Worm (Caenorhabditis elegans): ENCODE measurements around the gene hpo-38.

The hpo-38 gene

DNA sequence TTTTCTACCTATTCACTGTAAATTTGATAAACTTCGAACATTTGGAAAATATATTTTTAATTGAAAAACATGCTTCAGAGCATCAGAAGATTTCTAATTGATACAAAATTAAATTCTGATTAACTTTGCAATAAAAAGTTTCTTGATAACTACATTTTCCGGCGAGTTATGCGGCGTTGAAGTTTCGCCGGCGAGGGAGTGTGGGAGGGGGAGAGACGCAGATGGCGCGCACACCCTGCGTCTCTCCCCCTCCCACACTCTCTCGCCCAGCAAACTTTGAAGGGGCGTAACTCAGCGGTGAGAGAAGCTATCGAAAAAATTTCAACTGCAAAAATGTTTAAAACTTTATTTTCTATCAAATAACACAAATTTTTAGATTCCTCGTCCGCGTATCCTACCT, 7.7 kb upstream of the hpo-38 start:
- TF ChIP-seq unc-62 (GFP tag; optimal IDR thresholded peaks at IDR 0.05), result no peak

DNA sequence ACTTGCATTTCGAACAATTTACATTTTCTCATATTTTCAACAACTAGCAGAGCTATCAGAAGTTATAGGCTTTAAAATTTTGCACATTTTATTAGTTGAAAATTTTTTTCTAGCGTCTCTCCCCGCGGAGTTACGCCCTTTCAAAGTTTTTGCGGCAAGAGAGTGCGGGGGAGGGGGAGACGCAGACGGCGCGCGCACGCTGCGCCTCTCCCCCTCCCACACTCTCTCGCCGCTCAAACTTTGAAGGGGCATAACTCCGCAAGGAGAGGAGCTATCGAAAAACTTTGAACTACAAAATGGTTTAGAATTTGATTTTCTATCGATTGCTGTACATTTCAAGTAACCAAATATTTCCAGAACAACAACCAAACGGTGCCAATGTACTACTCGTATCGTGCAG, 3.2 kb upstream of the hpo-38 start:
- TF ChIP-seq unc-62 (GFP tag; optimal IDR thresholded peaks at IDR 0.05), result no peak

DNA sequence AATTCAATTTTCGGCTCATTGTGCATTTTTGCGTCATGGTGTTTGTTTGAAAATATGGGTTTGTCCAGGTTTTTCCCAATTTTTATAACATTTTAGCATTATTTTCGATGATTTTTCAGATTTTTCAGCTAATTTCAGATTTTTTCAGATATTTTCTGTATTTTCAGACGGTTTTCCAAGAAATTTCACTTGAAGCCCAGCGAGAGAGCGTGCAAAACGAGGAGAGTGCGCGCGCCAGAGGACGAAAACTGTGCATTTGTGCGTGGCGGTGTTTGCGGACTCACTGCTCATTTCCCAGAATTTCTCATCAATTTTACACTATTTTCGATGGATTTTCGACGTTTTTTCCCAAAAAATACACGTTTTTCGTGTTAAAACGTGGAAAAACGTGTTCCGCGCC, 4.9 kb downstream of the hpo-38 start:
- no peak for TF ChIP-seq unc-62 (GFP tag; optimal IDR thresholded peaks at IDR 0.05)

DNA sequence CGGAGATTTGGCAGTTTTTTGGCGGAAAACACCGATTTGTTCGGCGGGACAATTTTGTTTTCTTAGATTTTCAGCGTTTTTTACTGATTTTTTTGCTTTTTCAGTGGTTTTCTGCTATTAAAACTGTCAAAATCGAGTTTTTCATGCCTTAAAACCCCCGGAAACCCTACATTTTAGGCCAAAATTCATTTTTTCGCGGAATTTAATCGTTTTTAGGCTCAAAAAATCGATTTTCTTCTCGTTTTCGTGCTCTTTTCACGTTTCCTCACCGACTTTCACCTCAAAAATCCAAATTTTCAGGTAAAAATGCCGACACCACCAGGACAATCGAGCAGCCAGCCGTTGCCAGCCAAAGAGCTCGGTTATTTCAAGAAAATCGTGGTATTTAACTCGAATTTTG, 5.3 kb downstream of the hpo-38 start, which contains the start of gene hpo-29:
TSS of gene hpo-29 (plus strand) at position 301 of the 400 bp plus-strand sequence.
- no peak for TF ChIP-seq unc-62 (GFP tag; optimal IDR thresholded peaks at IDR 0.05)

DNA sequence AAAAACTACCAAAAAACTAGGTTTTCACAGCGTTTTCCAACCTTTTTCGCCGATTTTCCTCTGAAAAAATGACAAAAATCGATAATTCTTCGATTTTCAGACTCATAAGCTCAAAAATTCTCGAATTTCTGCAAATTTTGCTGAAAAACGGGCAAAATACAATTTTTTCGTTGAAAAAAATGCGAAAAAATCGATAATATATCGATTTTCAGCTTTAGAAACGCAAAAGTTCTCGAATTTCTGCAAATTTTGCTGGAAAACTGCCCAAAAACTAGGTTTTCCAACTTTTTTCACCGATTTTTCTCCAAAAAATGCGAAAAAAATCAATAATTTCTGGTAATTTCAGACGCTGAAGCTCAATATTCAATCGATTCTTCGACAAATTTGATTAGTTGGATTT, 21.2 kb downstream of the hpo-38 start:
- no peak for TF ChIP-seq unc-62 (GFP tag; optimal IDR thresholded peaks at IDR 0.05)

DNA sequence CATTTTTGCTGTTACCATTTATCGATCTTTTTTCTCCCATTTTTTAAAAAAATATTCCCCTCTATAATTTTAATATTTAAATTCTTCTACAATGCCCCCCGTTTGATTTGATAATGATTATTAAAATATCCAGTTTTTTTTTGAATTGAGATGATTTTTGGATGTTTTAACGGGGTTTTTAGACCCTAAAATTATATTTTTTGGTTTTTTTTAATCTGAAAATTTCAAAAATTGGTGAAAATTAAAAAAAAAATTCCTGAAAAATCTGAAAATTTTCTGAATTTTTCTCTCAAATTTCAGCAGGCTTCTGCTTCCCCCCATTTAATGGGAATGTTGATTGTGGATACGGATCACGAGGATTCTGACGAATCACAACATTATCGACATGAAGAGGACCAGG, 24.0 kb downstream of the hpo-38 start, which contains the start of gene Y50D7A.3:
TSS of gene Y50D7A.3 (plus strand) at position 301 of the 400 bp plus-strand sequence.
- no peak for TF ChIP-seq unc-62 (GFP tag; optimal IDR thresholded peaks at IDR 0.05)

DNA sequence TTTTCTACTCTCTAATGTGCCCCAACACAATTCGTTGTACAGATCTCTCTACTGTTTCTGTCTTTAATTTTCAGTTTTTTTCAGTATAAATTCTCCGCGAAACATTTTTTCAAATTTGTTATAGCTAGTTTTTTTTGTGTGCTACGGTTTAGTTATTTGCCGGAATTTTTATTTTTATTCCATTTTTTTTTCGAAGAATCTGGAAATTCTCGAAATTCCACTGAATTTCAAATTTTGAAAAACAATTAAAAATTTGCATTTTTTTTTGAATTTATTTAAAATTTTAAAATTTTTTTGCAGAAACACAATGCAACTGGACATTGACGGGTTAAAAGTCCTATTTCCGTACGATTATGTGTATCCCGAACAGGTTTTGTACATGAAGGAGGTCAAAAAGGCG, 34.6 kb downstream of the hpo-38 start, which contains the start of gene xpd-1:
TSS of gene xpd-1 (plus strand) at position 301 of the 400 bp plus-strand sequence.
- no peak for TF ChIP-seq unc-62 (GFP tag; optimal IDR thresholded peaks at IDR 0.05)

DNA sequence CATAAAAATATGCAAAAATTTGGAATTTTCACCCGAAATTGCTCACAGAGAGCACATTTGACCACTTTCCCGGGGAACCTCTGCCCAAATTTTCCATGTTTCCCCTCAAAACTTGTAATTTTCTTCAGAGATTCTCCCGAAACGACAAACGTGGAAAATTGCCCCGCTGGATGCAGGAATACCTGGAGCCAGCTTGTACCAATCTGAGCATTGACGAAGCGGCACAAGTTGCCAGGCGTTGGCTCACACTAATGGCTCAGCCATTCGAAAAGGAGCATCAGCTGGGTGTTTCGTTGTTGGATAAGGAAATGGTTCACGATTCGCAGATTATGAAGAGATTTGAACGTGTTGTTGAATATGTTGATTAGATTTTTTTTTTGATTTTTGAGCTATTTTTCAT, 52.3 kb downstream of the hpo-38 start:
- TF ChIP-seq unc-62 (GFP tag; optimal IDR thresholded peaks at IDR 0.05), result no peak

DNA sequence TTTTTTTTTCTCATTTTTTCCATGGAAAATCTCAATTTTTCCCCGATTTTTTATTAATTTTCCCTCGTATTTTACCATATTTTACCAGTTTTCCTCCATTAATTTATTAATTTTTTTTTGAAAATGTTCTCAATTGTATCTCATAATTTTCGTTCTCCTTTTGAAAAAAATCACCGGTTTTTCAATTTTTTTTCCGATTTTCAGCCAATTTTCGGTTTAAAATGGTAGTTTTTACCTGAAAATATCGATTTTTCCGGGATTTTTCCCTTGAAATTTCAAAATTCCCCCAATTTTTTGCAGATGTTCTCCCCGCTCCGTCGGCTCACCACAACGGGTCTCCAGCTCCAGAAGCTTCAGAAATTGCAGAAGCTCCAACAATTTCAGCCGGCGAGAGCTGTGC, 53.6 kb downstream of the hpo-38 start, which contains the start of gene taco-1:
TSS of gene taco-1 (plus strand) at position 301 of the 400 bp plus-strand sequence.
- no peak for TF ChIP-seq unc-62 (GFP tag; optimal IDR thresholded peaks at IDR 0.05)
